Worm (Caenorhabditis elegans) whole organism, L4 larva: ENCODE data around the gene F29B9.12.

ENCODE experiments used
- F37D6.2 ChIP-seq: sonication (generic microtip); optimal IDR thresholded peaks from 2 replicates; lab custom pipeline; 2016; ENCODE audit warnings: mild to moderate bottlenecking, missing genetic modification characterization, missing compliant biosample characterization
- Y105C5A.15 ChIP-seq: fragments of 200-800 bp; sonication (Bioruptor generic); IDR thresholded peaks from 2 replicates; pipeline ENCODE4 v1.3.6; 2022; ENCODE audit warnings: missing genetic modification characterization, missing compliant biosample characterization
- ZK337.2 ChIP-seq: fragments of 200-800 bp; sonication (Bioruptor generic); IDR thresholded peaks from 2 replicates; pipeline ENCODE4 v1.3.6; 2022; ENCODE audit warnings: missing genetic modification reagents, missing genetic modification characterization, missing compliant biosample characterization
- ZK546.5 ChIP-seq, 2 experiments: sonication (generic microtip); optimal IDR thresholded peaks; 2 replicates each; lab custom pipeline; 2017; ENCODE audit warnings: missing biosample characterization in 2 of 2, missing genetic modification characterization in 2 of 2
- ama-1 ChIP-seq: fragments of 150-350 bp; optimal IDR thresholded peaks from 2 replicates; lab custom pipeline; 2014; ENCODE audit warnings: inconsistent platforms, mixed read lengths
- arid-1 ChIP-seq: fragments of 200-800 bp; sonication (Bioruptor generic); conservative IDR thresholded peaks from 2 replicates; pipeline ENCODE4 v1.3.6; 2022; ENCODE audit warnings: missing genetic modification reagents, missing genetic modification characterization, missing compliant biosample characterization
- ceh-20 ChIP-seq: fragments of 200-800 bp; sonication (Bioruptor generic); IDR thresholded peaks from 2 replicates; pipeline ENCODE4 v1.3.6; 2022; ENCODE audit warnings: missing genetic modification reagents, missing genetic modification characterization, missing compliant biosample characterization
- ceh-28 ChIP-seq: fragments of 150-350 bp; optimal IDR thresholded peaks from 2 replicates; lab custom pipeline; 2014; ENCODE audit warnings: missing biosample characterization, missing genetic modification reagents, missing genetic modification characterization
- ceh-44 ChIP-seq: fragments of 200-800 bp; sonication (Bioruptor generic); IDR thresholded peaks from 2 replicates; pipeline ENCODE4 v1.3.6; 2022; ENCODE audit warnings: missing genetic modification reagents, missing genetic modification characterization, missing compliant biosample characterization
- ces-1 ChIP-seq: fragments of 150-350 bp; sonication (generic microtip); optimal IDR thresholded peaks from 4 replicates; lab custom pipeline; 2014; ENCODE audit warnings: missing biosample characterization, missing genetic modification reagents, missing genetic modification characterization
- ctbp-1 ChIP-seq: fragments of 200-800 bp; sonication (Bioruptor generic); IDR thresholded peaks from 2 replicates; pipeline ENCODE4 v1.3.6; 2022; ENCODE audit warnings: missing genetic modification reagents, missing genetic modification characterization, missing compliant biosample characterization
- daf-16 ChIP-seq, 3 experiments: sonication (generic microtip); optimal IDR thresholded peaks; 2 replicates each; lab custom pipeline; 2016 to 2017; ENCODE audit warnings: missing genetic modification characterization in 3 of 3, missing genetic modification reagents in 3 of 3, mild to moderate bottlenecking in 2 of 3, missing compliant biosample characterization in 2 of 3, missing biosample characterization in 1 of 3, moderate library complexity in 1 of 3
- daf-19 ChIP-seq: fragments of 200-800 bp; sonication (Bioruptor generic); conservative IDR thresholded peaks from 2 replicates; pipeline ENCODE4 v1.3.6; 2022; ENCODE audit warnings: missing genetic modification characterization, missing compliant biosample characterization
- daf-8 ChIP-seq: fragments of 200-800 bp; sonication (Bioruptor generic); IDR thresholded peaks from 2 replicates; pipeline ENCODE4 v1.3.6; 2022; ENCODE audit warnings: missing genetic modification characterization, missing compliant biosample characterization
- dmd-6 ChIP-seq: fragments of 200-800 bp; sonication (Bioruptor generic); IDR thresholded peaks from 2 replicates; pipeline ENCODE4 v1.3.6; 2022; ENCODE audit warnings: missing genetic modification reagents, missing genetic modification characterization, missing compliant biosample characterization
- dmd-9 ChIP-seq: fragments of 200-800 bp; sonication (Bioruptor generic); IDR thresholded peaks from 2 replicates; pipeline ENCODE4 v1.3.6; 2022; ENCODE audit warnings: missing genetic modification reagents, missing genetic modification characterization, missing compliant biosample characterization
- dpl-1 ChIP-seq: fragments of 150-350 bp; optimal IDR thresholded peaks from 2 replicates; lab custom pipeline; 2014; ENCODE audit warnings: missing biosample characterization, missing genetic modification reagents, missing genetic modification characterization
- duxl-1 ChIP-seq: sonication (generic microtip); optimal IDR thresholded peaks from 2 replicates; lab custom pipeline; 2016; ENCODE audit warnings: mild to moderate bottlenecking, missing genetic modification characterization, moderate library complexity, missing compliant biosample characterization; ENCODE audit not compliant: poor library complexity
- egl-43 ChIP-seq: fragments of 200-800 bp; sonication (Bioruptor generic); IDR thresholded peaks from 2 replicates; pipeline ENCODE4 v1.3.6; 2022; ENCODE audit warnings: missing genetic modification reagents, missing genetic modification characterization, missing compliant biosample characterization
- fos-1 ChIP-seq: fragments of 150-350 bp; optimal IDR thresholded peaks from 2 replicates; lab custom pipeline; 2014; ENCODE audit warnings: missing biosample characterization, missing genetic modification characterization
- hif-1 ChIP-seq, 2 experiments: sonication (generic microtip); optimal IDR thresholded peaks; 2 replicates each; lab custom pipeline; 2016 to 2017; ENCODE audit warnings: missing compliant biosample characterization in 2 of 2, missing genetic modification characterization in 2 of 2, missing genetic modification reagents in 2 of 2, missing genotype in 2 of 2, mild to moderate bottlenecking in 1 of 2
- hlh-11 ChIP-seq: fragments of 200-800 bp; sonication (Bioruptor generic); optimal IDR thresholded peaks from 2 replicates; lab custom pipeline; 2018; ENCODE audit warnings: mild to moderate bottlenecking, missing genetic modification characterization, missing compliant biosample characterization
- hlh-30 ChIP-seq: sonication (generic microtip); optimal IDR thresholded peaks from 2 replicates; lab custom pipeline; 2017; ENCODE audit warnings: antibody characterized with exemption, mild to moderate bottlenecking, missing genetic modification characterization, missing compliant biosample characterization; ENCODE audit not compliant: insufficient read depth
- hmg-1.1 ChIP-seq: fragments of 200-800 bp; sonication (Bioruptor generic); IDR thresholded peaks from 2 replicates; pipeline ENCODE4 v1.3.6; 2022; ENCODE audit warnings: missing genetic modification reagents, missing genetic modification characterization, missing compliant biosample characterization
- lim-7 ChIP-seq: fragments of 200-800 bp; sonication (Bioruptor generic); IDR thresholded peaks from 2 replicates; pipeline ENCODE4 v1.3.6; 2022; ENCODE audit warnings: missing genetic modification characterization, missing compliant biosample characterization
- lin-1 ChIP-seq: fragments of 200-800 bp; sonication (Bioruptor generic); IDR thresholded peaks from 2 replicates; pipeline ENCODE4 v1.3.6; 2022; ENCODE audit warnings: missing genetic modification reagents, missing genetic modification characterization, missing compliant biosample characterization
- lin-13 ChIP-seq: fragments of 150-350 bp; optimal IDR thresholded peaks from 2 replicates; lab custom pipeline; 2014; ENCODE audit warnings: missing biosample characterization, missing genetic modification reagents, missing genetic modification characterization
- lin-38 ChIP-seq: fragments of 200-800 bp; sonication (Bioruptor generic); IDR thresholded peaks from 2 replicates; pipeline ENCODE4 v1.3.6; 2022; ENCODE audit warnings: missing genetic modification reagents, missing genetic modification characterization, missing compliant biosample characterization
- lsy-2 ChIP-seq, 2 experiments: fragments of 150-350 bp in 1 of 2; sonication (generic microtip) in 1 of 2; optimal IDR thresholded peaks; 2 replicates each; lab custom pipeline; 2014 to 2017; ENCODE audit warnings: missing biosample characterization in 2 of 2, missing genetic modification characterization in 2 of 2
- mdl-1 ChIP-seq, 2 experiments: fragments of 150-350 bp in 1 of 2; sonication (generic microtip) in 1 of 2; optimal IDR thresholded peaks; 2 replicates each; lab custom pipeline; 2014 to 2017; ENCODE audit warnings: missing biosample characterization in 2 of 2, missing genetic modification characterization in 2 of 2
- mdt-29 ChIP-seq: fragments of 200-800 bp; sonication (Bioruptor generic); IDR thresholded peaks from 2 replicates; pipeline ENCODE4 v1.3.6; 2022; ENCODE audit warnings: missing genetic modification reagents, missing genetic modification characterization, missing compliant biosample characterization
- mep-1 ChIP-seq: fragments of 150-350 bp; sonication (generic microtip); optimal IDR thresholded peaks from 3 replicates; lab custom pipeline; 2014; ENCODE audit warnings: missing biosample characterization, missing genetic modification characterization
- mxl-3 ChIP-seq: fragments of 200-800 bp; sonication (Bioruptor generic); optimal IDR thresholded peaks from 2 replicates; lab custom pipeline; 2018; ENCODE audit warnings: mild to moderate bottlenecking, missing genetic modification characterization, missing compliant biosample characterization
- nhr-102 ChIP-seq: sonication (generic microtip); optimal IDR thresholded peaks from 2 replicates; lab custom pipeline; 2016; ENCODE audit warnings: mild to moderate bottlenecking, missing genetic modification characterization, moderate library complexity, missing compliant biosample characterization
- nhr-11 ChIP-seq: fragments of 150-350 bp; optimal IDR thresholded peaks from 2 replicates; lab custom pipeline; 2014; ENCODE audit warnings: missing biosample characterization, missing genetic modification characterization
- nhr-25 ChIP-seq: sonication (generic microtip); optimal IDR thresholded peaks from 2 replicates; lab custom pipeline; 2017; ENCODE audit warnings: missing genetic modification characterization, mild to moderate bottlenecking, missing compliant biosample characterization, antibody characterized with exemption, moderate library complexity, borderline replicate concordance; ENCODE audit not compliant: insufficient read depth
- nhr-28 ChIP-seq: fragments of 150-350 bp; optimal IDR thresholded peaks from 2 replicates; lab custom pipeline; 2014; ENCODE audit warnings: missing biosample characterization, missing genetic modification characterization
- nhr-41 ChIP-seq: fragments of 200-800 bp; sonication (Bioruptor generic); IDR thresholded peaks from 2 replicates; pipeline ENCODE4 v1.3.6; 2022; ENCODE audit warnings: missing genetic modification reagents, missing genetic modification characterization, missing compliant biosample characterization
- nhr-42 ChIP-seq: fragments of 200-800 bp; sonication (Bioruptor generic); IDR thresholded peaks from 2 replicates; pipeline ENCODE4 v1.3.6; 2022; ENCODE audit warnings: missing genetic modification characterization, missing compliant biosample characterization
- nhr-48 ChIP-seq: sonication (generic microtip); optimal IDR thresholded peaks from 2 replicates; lab custom pipeline; 2016; ENCODE audit warnings: mild to moderate bottlenecking, missing genetic modification characterization, missing compliant biosample characterization
- nhr-6 ChIP-seq: fragments of 150-350 bp; optimal IDR thresholded peaks from 2 replicates; lab custom pipeline; 2014; ENCODE audit warnings: missing biosample characterization, missing genetic modification characterization
- nhr-77 ChIP-seq: fragments of 150-350 bp; optimal IDR thresholded peaks from 2 replicates; lab custom pipeline; 2014; ENCODE audit warnings: missing biosample characterization, missing genetic modification characterization
- pha-4 ChIP-seq, 2 experiments: fragments of 150-350 bp in 1 of 2; fragments of 200-800 bp in 1 of 2; sonication (Bioruptor generic) in 1 of 2; IDR thresholded peaks in 1 of 2; optimal IDR thresholded peaks in 1 of 2; 2 replicates each; pipeline versions ENCODE4 v1.3.6 to Lab custom; 2014 to 2022; ENCODE audit warnings: missing genetic modification characterization in 2 of 2, missing genetic modification reagents in 2 of 2, missing biosample characterization in 1 of 2, missing compliant biosample characterization in 1 of 2
- pqm-1 ChIP-seq: sonication (generic microtip); optimal IDR thresholded peaks from 2 replicates; lab custom pipeline; 2017; ENCODE audit warnings: missing biosample characterization, missing genetic modification characterization
- rbr-2 ChIP-seq: sonication (generic microtip); optimal IDR thresholded peaks from 2 replicates; lab custom pipeline; 2016; ENCODE audit warnings: missing genotype, missing genetic modification characterization, missing compliant biosample characterization
- set-16 ChIP-seq: fragments of 200-800 bp; sonication (Bioruptor generic); IDR thresholded peaks from 2 replicates; pipeline ENCODE4 v1.3.6; 2022; ENCODE audit warnings: missing genetic modification reagents, missing genetic modification characterization, missing compliant biosample characterization
- spr-3 ChIP-seq: fragments of 200-800 bp; sonication (Bioruptor generic); optimal IDR thresholded peaks from 2 replicates; lab custom pipeline; 2018; ENCODE audit warnings: mild to moderate bottlenecking, missing genetic modification characterization, missing compliant biosample characterization
- unc-39 ChIP-seq: sonication (generic microtip); optimal IDR thresholded peaks from 2 replicates; lab custom pipeline; 2017; ENCODE audit warnings: missing biosample characterization, missing genetic modification characterization
- zfp-2 ChIP-seq: sonication (generic microtip); optimal IDR thresholded peaks from 2 replicates; lab custom pipeline; 2016; ENCODE audit warnings: mild to moderate bottlenecking, missing genetic modification characterization, missing compliant biosample characterization

Gene F29B9.12

ce11 chrIV:4705182-4705581, 35.8 kb downstream of the F29B9.12 start:
- TF ChIP-seq nhr-42 (GFP tag; lab: Robert Waterston, UW) (0 out of 2 replicates have a peak, but pooled peaks have one; percentile 48), egl-43 (GFP tag; lab: Robert Waterston, UW) (peak; percentile 52; the same call in 1 of the 2 replicates), ceh-28 (tag; lab: Kevin White, UChicago) (no peak), nhr-77 (tag; lab: Kevin White, UChicago) (peak; percentile 43), dmd-9 (GFP tag; lab: Robert Waterston, UW) (0 out of 2 replicates have a peak, but pooled peaks have one; percentile 37), lin-13 (GFP tag; lab: Kevin White, UChicago) (peak; percentile 68), set-16 (peak; percentile 73), Y105C5A.15 (GFP tag; lab: Robert Waterston, UW) (no peak), nhr-102 (tag; lab: Kevin White, UChicago) (no peak), mdl-1 (tag; optimal IDR thresholded peaks at IDR 0.05; lab: Kevin White, UChicago) (peak in 1 of 2 experiments; percentile 56), arid-1 (GFP tag; lab: Robert Waterston, UW) (peak; percentile 43; the same call in 1 of the 2 replicates), spr-3 (GFP tag; lab: Kevin White, UChicago) (no peak), pha-4 (GFP tag; IDR thresholded peaks at IDR 0.05; lab: Robert Waterston, UW) (0 out of 2 replicates have a peak, but pooled peaks have one; percentile 15), pha-4 (tag; optimal IDR thresholded peaks at IDR 0.05; lab: Kevin White, UChicago) (no peak), ceh-44 (GFP tag; lab: Robert Waterston, UW) (no peak), ZK546.5 (tag; optimal IDR thresholded peaks at IDR 0.05; lab: Kevin White, UChicago) (no peak), lin-38 (GFP tag; lab: Robert Waterston, UW) (peak; percentile 67), hmg-1.1 (peak; percentile 82), mdt-29 (GFP tag; lab: Robert Waterston, UW) (no peak), ceh-20 (GFP tag; lab: Robert Waterston, UW) (peak; percentile 17; the same call in 1 of the 2 replicates), F37D6.2 (tag; lab: Kevin White, UChicago) (peak; percentile 35), pqm-1 (tag; lab: Kevin White, UChicago) (peak; percentile 35), lin-1 (GFP tag; lab: Robert Waterston, UW) (peak; percentile 61), ama-1 (peak; percentile 24), daf-8 (GFP tag; lab: Robert Waterston, UW) (no peak), nhr-28 (peak; percentile 86), nhr-41 (GFP tag; lab: Robert Waterston, UW) (no peak), duxl-1 (no peak), fos-1 (tag; lab: Kevin White, UChicago) (no peak), dpl-1 (GFP tag; lab: Kevin White, UChicago) (peak; percentile 22), nhr-11 (peak; percentile 62), nhr-48 (tag; lab: Kevin White, UChicago) (peak; percentile 30), daf-16 (GFP tag; optimal IDR thresholded peaks at IDR 0.05; lab: Kevin White, UChicago) (no peak), daf-16 (tag; optimal IDR thresholded peaks at IDR 0.05; lab: Kevin White, UChicago) (peak; percentile 42), lsy-2 (tag; optimal IDR thresholded peaks at IDR 0.05; lab: Kevin White, UChicago) (peak; percentile 47 to 77), mxl-3 (GFP tag; lab: Kevin White, UChicago) (peak; percentile 90), hlh-11 (tag; lab: Kevin White, UChicago) (peak; percentile 90), rbr-2 (tag; lab: Kevin White, UChicago) (peak; percentile 56), hlh-30 (tag; lab: Kevin White, UChicago) (peak; percentile 48), ces-1 (GFP tag; lab: Kevin White, UChicago) (no peak), dmd-6 (peak; percentile 70; the same call in 1 of the 2 replicates), nhr-25 (peak; percentile 42), hif-1 (tag; optimal IDR thresholded peaks at IDR 0.05; lab: Kevin White, UChicago) (peak in 1 of 2 experiments; percentile 42), ctbp-1 (GFP tag; lab: Robert Waterston, UW) (peak; percentile 62; the same call in 1 of the 2 replicates), lim-7 (GFP tag; lab: Robert Waterston, UW) (no peak), zfp-2 (tag; lab: Kevin White, UChicago) (no peak), nhr-6 (tag; lab: Kevin White, UChicago) (peak; percentile 50), unc-39 (tag; lab: Kevin White, UChicago) (no peak), daf-19 (no peak), mep-1 (tag; lab: Kevin White, UChicago) (peak; percentile 86), ZK337.2 (GFP tag; lab: Robert Waterston, UW) (no peak)
